Worm (Caenorhabditis elegans) whole organism, midembryonic: ENCODE data around the gene Y49E10.27.

ENCODE experiments used
- flt-1 ChIP-seq: fragments of 200-800 bp; sonication (Bioruptor generic); IDR thresholded peaks from 2 replicates; pipeline ENCODE4 v1.3.6; 2022; ENCODE audit warnings: missing genetic modification characterization, missing compliant biosample characterization
- klf-2 ChIP-seq: fragments of 200-800 bp; sonication (Bioruptor generic); conservative IDR thresholded peaks from 2 replicates; pipeline ENCODE4 v1.3.6; 2022; ENCODE audit warnings: missing genetic modification reagents, missing genetic modification characterization, missing compliant biosample characterization
- tab-1 ChIP-seq: fragments of 200-800 bp; sonication (Bioruptor generic); IDR thresholded peaks from 2 replicates; pipeline ENCODE4 v1.3.6; 2022; ENCODE audit warnings: missing genetic modification characterization, missing compliant biosample characterization

ce11 chrIII:12470589-12470988, 36.4 kb downstream of the Y49E10.27 start:
- TF ChIP-seq flt-1 (GFP tag; lab: Robert Waterston, UW): no peak
- no peak for TF ChIP-seq klf-2 (GFP tag; lab: Robert Waterston, UW)
- no peak for TF ChIP-seq tab-1 (GFP tag; lab: Robert Waterston, UW)
